Worm (Caenorhabditis elegans): ENCODE data around the gene T12D8.10.

ce11 chrIII:13635235-13635634, 6.9 kb downstream of the T12D8.10 start:
- TF ChIP-seq ztf-11 (tag; optimal IDR thresholded peaks at IDR 0.05) (no peak), dsc-1 (tag; optimal IDR thresholded peaks at IDR 0.05) (no peak), unc-62 (GFP tag; optimal IDR thresholded peaks at IDR 0.05) (no peak), unc-130 (tag; optimal IDR thresholded peaks at IDR 0.05) (peak; percentile 36), C34B4.2 (tag; optimal IDR thresholded peaks at IDR 0.05) (no peak), nhr-76 (tag; optimal IDR thresholded peaks at IDR 0.05) (no peak), lsy-2 (tag; optimal IDR thresholded peaks at IDR 0.05) (no peak), C16A3.4 (tag; optimal IDR thresholded peaks at IDR 0.05) (no peak)

All from whole organism, L1 larva.